Fruit fly (Drosophila melanogaster) whole organism, wandering third instar larva: ENCODE data around the gene Sms.

ENCODE experiments used
- CG32264 ChIP-seq: fragments of 200-800 bp; sonication (Bioruptor generic); optimal IDR thresholded peaks from 2 replicates; lab custom pipeline; 2016; ENCODE audit warnings: missing biosample characterization, missing genetic modification characterization
- Dif ChIP-seq: fragments of 200-275, 200-300 bp; sonication (Bioruptor generic); optimal IDR thresholded peaks from 2 replicates; lab custom pipeline; 2018; ENCODE audit warnings: missing biosample characterization, missing genetic modification characterization; ENCODE audit not compliant: partially characterized antibody
- Hr78 ChIP-seq: fragments of >200 bp; optimal IDR thresholded peaks from 2 replicates; lab custom pipeline; 2017; ENCODE audit warnings: missing biosample characterization, missing genetic modification characterization
- Mio ChIP-seq: sonication (Bioruptor generic); optimal IDR thresholded peaks from 2 replicates; lab custom pipeline; 2016; ENCODE audit warnings: missing biosample characterization, missing genetic modification characterization
- Myc ChIP-seq: fragments of >200 bp; optimal IDR thresholded peaks from 2 replicates; lab custom pipeline; 2017
- OdsH ChIP-seq: fragments of 200-800 bp; sonication (Bioruptor generic); optimal IDR thresholded peaks from 2 replicates; lab custom pipeline; 2016; ENCODE audit warnings: missing biosample characterization, mild to moderate bottlenecking, missing genetic modification characterization
- brk ChIP-seq: fragments of 200-800 bp; sonication (Bioruptor generic); optimal IDR thresholded peaks from 2 replicates; lab custom pipeline; 2016; ENCODE audit warnings: missing biosample characterization, mild to moderate bottlenecking, missing genetic modification characterization
- dl ChIP-seq, 2 experiments: fragments of 175-275, 200-275 bp in 1 of 2; fragments of 200-275 bp in 1 of 2; sonication (Bioruptor generic); optimal IDR thresholded peaks; lab custom pipeline; 2018; ENCODE audit warnings: mild to moderate bottlenecking in 2 of 2, missing biosample characterization in 2 of 2, missing genetic modification characterization in 2 of 2, moderate library complexity in 2 of 2; ENCODE audit not compliant: partially characterized antibody in 2 of 2, insufficient read depth in 1 of 2
- fru ChIP-seq: fragments of 200-800 bp; sonication (Bioruptor generic); optimal IDR thresholded peaks from 3 replicates; lab custom pipeline; 2016; ENCODE audit warnings: missing biosample characterization, mild to moderate bottlenecking, missing genetic modification characterization
- jim ChIP-seq: fragments of 175-275, 200-325 bp; sonication (Bioruptor generic); optimal IDR thresholded peaks from 2 replicates; lab custom pipeline; 2016; ENCODE audit warnings: missing biosample characterization, mild to moderate bottlenecking, missing genetic modification characterization
- psq ChIP-seq: fragments of 200-800 bp; sonication (Bioruptor generic); optimal IDR thresholded peaks from 3 replicates; lab custom pipeline; 2017; ENCODE audit warnings: missing biosample characterization, mild to moderate bottlenecking, missing genetic modification characterization, moderate library complexity
- sv ChIP-seq: fragments of 200-800 bp; sonication (Bioruptor generic); optimal IDR thresholded peaks from 3 replicates; lab custom pipeline; 2016; ENCODE audit warnings: missing biosample characterization, missing genetic modification characterization
- usp ChIP-seq: fragments of >200 bp; optimal IDR thresholded peaks from 2 replicates; lab custom pipeline; 2017; ENCODE audit warnings: missing biosample characterization, missing genetic modification characterization

dm6 chr3L:12287370-12287769, 10.3 kb upstream of the Sms start:
- TF ChIP-seq sv (GFP tag; lab: Kevin White, UChicago) (no peak), Hr78 (GFP tag; lab: Kevin White, UChicago) (no peak), Mio (GFP tag; lab: Kevin White, UChicago) (no peak), psq (no peak), Dif (GFP tag; lab: Kevin White, UChicago) (no peak), brk (GFP tag; lab: Kevin White, UChicago) (no peak), dl (GFP tag; optimal IDR thresholded peaks at IDR 0.05; lab: Kevin White, UChicago; ENCODE audit: insufficient read depth in 1 of 2, partially characterized antibody in 2 of 2) (no peak), usp (GFP tag; lab: Kevin White, UChicago) (no peak), jim (GFP tag; lab: Kevin White, UChicago) (no peak), Myc (lab: Kevin White, UChicago) (no peak), OdsH (no peak), fru (GFP tag; lab: Kevin White, UChicago) (no peak), CG32264 (GFP tag; lab: Kevin White, UChicago) (no peak)
